Worm (Caenorhabditis elegans) whole organism, L2 larva: ENCODE results near the gene B0361.4.
A peak's percentile ranks its signal among the peaks of the same experiment; 100 is the strongest.

Source experiments
- C34F6.9 ChIP-seq: fragments of 150-350 bp; optimal IDR thresholded peaks from 2 replicates; lab custom pipeline; 2014; ENCODE audit warnings: missing biosample characterization, missing genetic modification characterization
- F13H6.1 ChIP-seq: sonication (generic microtip); optimal IDR thresholded peaks from 2 replicates; lab custom pipeline; 2016; ENCODE audit warnings: missing genetic modification characterization, missing compliant biosample characterization
- R02D3.7 ChIP-seq: fragments of 150-350 bp; optimal IDR thresholded peaks from 2 replicates; lab custom pipeline; 2014; ENCODE audit warnings: missing biosample characterization, missing genetic modification characterization
- Y55F3AM.14 ChIP-seq: fragments of 200-800 bp; sonication (Bioruptor generic); optimal IDR thresholded peaks from 2 replicates; lab custom pipeline; 2018; ENCODE audit warnings: mild to moderate bottlenecking, missing genetic modification characterization, missing compliant biosample characterization
- ZK546.5 ChIP-seq: sonication (generic microtip); optimal IDR thresholded peaks from 2 replicates; lab custom pipeline; 2017; ENCODE audit warnings: missing biosample characterization, missing genetic modification characterization
- alr-1 ChIP-seq: fragments of 150-350 bp; optimal IDR thresholded peaks from 2 replicates; lab custom pipeline; 2014; ENCODE audit warnings: missing biosample characterization, missing genetic modification characterization
- aly-2 ChIP-seq: fragments of 150-350 bp; optimal IDR thresholded peaks from 2 replicates; lab custom pipeline; 2014; ENCODE audit warnings: missing biosample characterization, missing genetic modification characterization
- blmp-1 ChIP-seq: sonication (generic microtip); optimal IDR thresholded peaks from 2 replicates; lab custom pipeline; 2017; ENCODE audit warnings: missing genetic modification characterization, mild to moderate bottlenecking, missing compliant biosample characterization, antibody characterized with exemption, moderate library complexity; ENCODE audit not compliant: insufficient read depth
- ceh-16 ChIP-seq: fragments of 150-350 bp; optimal IDR thresholded peaks from 2 replicates; lab custom pipeline; 2014; ENCODE audit warnings: missing biosample characterization, missing genetic modification characterization
- ceh-82 ChIP-seq: fragments of 150-350 bp; optimal IDR thresholded peaks from 2 replicates; lab custom pipeline; 2014; ENCODE audit warnings: missing biosample characterization, missing genetic modification characterization
- dmd-4 ChIP-seq: sonication (generic microtip); optimal IDR thresholded peaks from 2 replicates; lab custom pipeline; 2017; ENCODE audit warnings: missing biosample characterization, missing genetic modification characterization
- egl-27 ChIP-seq: sonication (generic microtip); optimal IDR thresholded peaks from 3 replicates; lab custom pipeline; 2017; ENCODE audit warnings: missing biosample characterization, missing genetic modification reagents, missing genetic modification characterization
- fos-1 ChIP-seq: fragments of 150-350 bp; optimal IDR thresholded peaks from 2 replicates; lab custom pipeline; 2014; ENCODE audit warnings: missing biosample characterization, missing genetic modification characterization
- gmeb-1 ChIP-seq: fragments of 150-350 bp; optimal IDR thresholded peaks from 2 replicates; lab custom pipeline; 2014; ENCODE audit warnings: missing biosample characterization, missing genetic modification characterization
- lin-13 ChIP-seq: fragments of 150-350 bp; optimal IDR thresholded peaks from 2 replicates; lab custom pipeline; 2014; ENCODE audit warnings: missing biosample characterization, missing genetic modification reagents, missing genetic modification characterization
- lin-39 ChIP-seq: fragments of 150-350 bp; optimal IDR thresholded peaks from 2 replicates; lab custom pipeline; 2014; ENCODE audit warnings: missing biosample characterization, missing genetic modification reagents, missing genetic modification characterization
- lsy-2 ChIP-seq, 2 experiments: fragments of 150-350 bp in 1 of 2; sonication (generic microtip) in 1 of 2; optimal IDR thresholded peaks; 2 replicates each; lab custom pipeline; 2014 to 2017; ENCODE audit warnings: missing biosample characterization in 2 of 2, missing genetic modification characterization in 2 of 2
- mbf-1 ChIP-seq: sonication (generic microtip); optimal IDR thresholded peaks from 2 replicates; lab custom pipeline; 2017; ENCODE audit warnings: missing biosample characterization, missing genetic modification characterization
- nhr-12 ChIP-seq: fragments of 150-350 bp; optimal IDR thresholded peaks from 2 replicates; lab custom pipeline; 2014; ENCODE audit warnings: missing biosample characterization, missing genetic modification characterization
- nhr-129 ChIP-seq: fragments of 150-350 bp; optimal IDR thresholded peaks from 2 replicates; lab custom pipeline; 2014; ENCODE audit warnings: missing biosample characterization, missing genetic modification characterization
- nhr-21 ChIP-seq: fragments of 150-350 bp; optimal IDR thresholded peaks from 2 replicates; lab custom pipeline; 2014; ENCODE audit warnings: missing biosample characterization, missing genetic modification characterization
- nhr-23 ChIP-seq: fragments of 150-350 bp; optimal IDR thresholded peaks from 2 replicates; lab custom pipeline; 2014; ENCODE audit warnings: missing biosample characterization, missing genetic modification reagents, missing genetic modification characterization
- nhr-237 ChIP-seq: fragments of 150-350 bp; optimal IDR thresholded peaks from 2 replicates; lab custom pipeline; 2014; ENCODE audit warnings: missing biosample characterization, missing genetic modification characterization
- nhr-25 ChIP-seq: fragments of 150-350 bp; sonication (generic microtip); optimal IDR thresholded peaks from 3 replicates; lab custom pipeline; 2014; ENCODE audit warnings: missing biosample characterization, missing genetic modification characterization
- nhr-6 ChIP-seq: fragments of 150-350 bp; optimal IDR thresholded peaks from 2 replicates; lab custom pipeline; 2014; ENCODE audit warnings: missing biosample characterization, missing genetic modification characterization
- peb-1 ChIP-seq: fragments of 150-350 bp; optimal IDR thresholded peaks from 2 replicates; lab custom pipeline; 2014; ENCODE audit warnings: missing biosample characterization, missing genetic modification characterization
- skn-1 ChIP-seq: sonication (generic microtip); optimal IDR thresholded peaks from 2 replicates; lab custom pipeline; 2017; ENCODE audit warnings: missing biosample characterization, missing genetic modification characterization
- sma-3 ChIP-seq: sonication (generic microtip); optimal IDR thresholded peaks from 2 replicates; lab custom pipeline; 2016; ENCODE audit warnings: missing genetic modification reagents, missing genetic modification characterization, missing compliant biosample characterization
- sma-9 ChIP-seq, 2 experiments: fragments of 150-350 bp in 1 of 2; sonication (generic microtip) in 1 of 2; optimal IDR thresholded peaks; 2 replicates each; lab custom pipeline; 2014 to 2016; ENCODE audit warnings: missing genetic modification characterization in 2 of 2, mild to moderate bottlenecking in 1 of 2, missing biosample characterization in 1 of 2, missing compliant biosample characterization in 1 of 2, missing genetic modification reagents in 1 of 2, moderate library complexity in 1 of 2
- unc-39 ChIP-seq: fragments of 150-350 bp; optimal IDR thresholded peaks from 2 replicates; lab custom pipeline; 2014; ENCODE audit warnings: missing biosample characterization, missing genetic modification characterization
- unc-55 ChIP-seq: fragments of 150-350 bp; sonication (generic microtip); optimal IDR thresholded peaks from 3 replicates; lab custom pipeline; 2014; ENCODE audit warnings: missing biosample characterization, missing genetic modification reagents, missing genetic modification characterization
- unc-62 ChIP-seq: fragments of 150-350 bp; optimal IDR thresholded peaks from 2 replicates; lab custom pipeline; 2014; ENCODE audit warnings: missing biosample characterization, missing genetic modification reagents, missing genetic modification characterization
- ztf-1 ChIP-seq: fragments of 200-800 bp; sonication (Bioruptor generic); conservative IDR thresholded peaks from 2 replicates; pipeline ENCODE4 v1.3.6; 2022; ENCODE audit warnings: missing genetic modification characterization, missing compliant biosample characterization

B0361.4 gene

ce11 chrIII:7234148-7234547, 24.6 kb upstream of the B0361.4 start, which contains the start of gene ndus-8 (continued):
- TF ChIP-seq blmp-1 (tag; lab: Kevin White, UChicago) = no peak

ce11 chrIII:7238727-7239126, 20.1 kb upstream of the B0361.4 start, which contains the start of gene pars-1:
Gene pars-1, plus strand, starts transcription at chrIII:7239027.
- TF ChIP-seq fos-1 (tag; lab: Kevin White, UChicago) (no peak), nhr-129 (peak; percentile 22), unc-62 (GFP tag; lab: Kevin White, UChicago) (no peak)
- TF ChIP-seq, all 48 proteins: peak for 1

ce11 chrIII:7239416-7239815, 19.4 kb upstream of the B0361.4 start:
- TF ChIP-seq nhr-6 = no peak
- TF ChIP-seq F13H6.1 = no peak

ce11 chrIII:7241065-7241464, 17.7 kb upstream of the B0361.4 start, which contains the start of gene ztf-31:
Gene ztf-31, plus strand, starts transcription at chrIII:7241365.
- no peak for TF ChIP-seq nhr-25 (tag; lab: Kevin White, UChicago)
- TF ChIP-seq R02D3.7 (tag; lab: Kevin White, UChicago) = no peak
- TF ChIP-seq nhr-237 (tag; lab: Kevin White, UChicago) = no peak
- no peak for TF ChIP-seq blmp-1 (tag; lab: Kevin White, UChicago)
- TF ChIP-seq mbf-1 = no peak
- no peak for TF ChIP-seq ztf-1 (GFP tag; lab: Robert Waterston, UW)
- TF ChIP-seq, all 48 proteins: peak for 0

- TF ChIP-seq lin-39 (tag; lab: Kevin White, UChicago) (no peak), alr-1 (tag; lab: Kevin White, UChicago) (no peak), peb-1 (tag; lab: Kevin White, UChicago) (no peak), nhr-25 (tag; lab: Kevin White, UChicago) (no peak), egl-27 (tag; lab: Kevin White, UChicago) (no peak), skn-1 (tag; lab: Kevin White, UChicago) (no peak), nhr-6 (no peak), ztf-1 (GFP tag; lab: Robert Waterston, UW) (no peak), nhr-12 (tag; lab: Kevin White, UChicago) (no peak), nhr-23 (no peak), ZK546.5 (tag; lab: Kevin White, UChicago) (no peak)
Measured at ce11 chrIII:7242988-7243387, 15.8 kb upstream of the B0361.4 start, which contains the start of gene osm-10. Gene osm-10, plus strand, starts transcription at chrIII:7243280.

ce11 chrIII:7246389-7246788, 12.4 kb upstream of the B0361.4 start:
- TF ChIP-seq lsy-2 (tag; optimal IDR thresholded peaks at IDR 0.05; lab: Kevin White, UChicago) = no peak
- no peak for TF ChIP-seq lin-39 (tag; lab: Kevin White, UChicago)
- TF ChIP-seq gmeb-1 = no peak
- no peak for TF ChIP-seq unc-39
- TF ChIP-seq fos-1 (tag; lab: Kevin White, UChicago) = no peak
- TF ChIP-seq sma-3 (GFP tag; lab: Kevin White, UChicago) = no peak
- no peak for TF ChIP-seq nhr-6
- no peak for TF ChIP-seq skn-1 (tag; lab: Kevin White, UChicago)
- TF ChIP-seq unc-55 (GFP tag; lab: Kevin White, UChicago) = no peak

- TF ChIP-seq unc-39 = no peak
- no peak for TF ChIP-seq Y55F3AM.14 (GFP tag; lab: Kevin White, UChicago)
- no peak for TF ChIP-seq nhr-23
- no peak for TF ChIP-seq blmp-1 (tag; lab: Kevin White, UChicago)
- no peak for TF ChIP-seq ceh-16 (tag; lab: Kevin White, UChicago)
- TF ChIP-seq egl-27 (tag; lab: Kevin White, UChicago) = no peak
- no peak for TF ChIP-seq F13H6.1
- no peak for TF ChIP-seq C34F6.9 (tag; lab: Kevin White, UChicago)
- TF ChIP-seq R02D3.7 (tag; lab: Kevin White, UChicago) = no peak
- TF ChIP-seq lin-13 (GFP tag; lab: Kevin White, UChicago) = no peak
- TF ChIP-seq ceh-82 = no peak
- no peak for TF ChIP-seq nhr-21 (tag; lab: Kevin White, UChicago)
- no peak for TF ChIP-seq sma-9 (GFP tag; optimal IDR thresholded peaks at IDR 0.05; lab: Kevin White, UChicago)
- TF ChIP-seq sma-9 (tag; optimal IDR thresholded peaks at IDR 0.05; lab: Kevin White, UChicago) = no peak
- no peak for TF ChIP-seq dmd-4
- no peak for TF ChIP-seq aly-2 (tag; lab: Kevin White, UChicago)
Measured at ce11 chrIII:7247740-7248139, 11.1 kb upstream of the B0361.4 start, which contains the start of gene zmp-6. Gene zmp-6, minus strand, starts transcription at chrIII:7247840.
